Worm (Caenorhabditis elegans) whole organism, L4/young adult: ENCODE results near the gene npr-11.

ENCODE experiments used
- W03F9.2 ChIP-seq: fragments of 150-350 bp; optimal IDR thresholded peaks from 2 replicates; lab custom pipeline; 2014; ENCODE audit warnings: missing biosample characterization, missing genetic modification characterization
- dao-5 ChIP-seq: sonication (generic microtip); optimal IDR thresholded peaks from 2 replicates; lab custom pipeline; 2016; ENCODE audit warnings: missing genotype, missing genetic modification characterization, moderate library complexity, missing compliant biosample characterization
- him-1 ChIP-seq: sonication (generic microtip); optimal IDR thresholded peaks from 2 replicates; lab custom pipeline; 2016; ENCODE audit warnings: missing genotype, missing genetic modification reagents, missing genetic modification characterization, missing compliant biosample characterization

Gene npr-11

DNA sequence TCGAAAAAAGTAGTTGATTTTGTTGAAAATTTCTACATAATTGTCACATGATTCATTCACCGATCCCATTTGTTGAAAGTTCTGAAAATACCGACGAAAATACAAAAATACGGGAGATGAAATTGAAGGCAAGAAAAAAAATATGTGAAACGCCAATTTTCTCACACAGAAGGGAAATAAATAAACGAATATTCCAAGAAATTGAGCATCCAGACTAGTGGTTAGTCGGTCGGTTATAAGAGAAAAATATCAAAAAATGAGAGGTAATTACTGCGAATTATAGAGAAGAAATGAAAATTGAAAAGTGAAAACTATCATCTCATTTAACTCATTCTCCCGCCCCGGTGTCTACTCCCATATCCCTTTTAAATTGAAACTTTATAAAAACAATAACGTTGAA is at the start of gene npr-11:
TSS of gene npr-11 (minus strand) at position 101 of the 400 bp plus-strand sequence.
- TF ChIP-seq W03F9.2 = no peak
- no peak for TF ChIP-seq him-1 (tag; lab: Kevin White, UChicago)
- no peak for TF ChIP-seq dao-5 (tag; lab: Kevin White, UChicago)

DNA sequence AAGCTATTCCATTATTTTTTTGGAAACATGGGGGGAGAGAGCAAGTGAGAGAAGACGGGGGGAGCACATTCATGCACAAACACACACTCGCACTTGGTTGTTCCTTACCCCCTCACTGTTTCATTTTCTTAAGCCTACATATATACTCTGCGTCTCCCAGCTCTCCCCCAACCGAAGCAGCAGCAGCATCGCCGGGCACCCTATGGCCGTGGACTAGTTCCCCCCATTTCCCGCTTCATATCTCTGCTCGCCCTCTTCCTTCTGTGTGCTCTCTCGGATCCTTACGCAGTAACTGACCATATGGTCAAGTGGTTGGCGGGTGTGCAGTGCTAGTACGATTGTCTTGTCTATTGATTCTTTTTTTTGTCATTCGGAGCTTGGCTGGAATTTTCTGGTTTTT is 46.8 kb upstream of the npr-11 start:
- TF ChIP-seq him-1 (tag; lab: Kevin White, UChicago) (peak; percentile 52), W03F9.2 (peak; percentile 48), dao-5 (tag; lab: Kevin White, UChicago) (no peak)

ce11 chrX:1299849-1300248 is 44.4 kb upstream of the npr-11 start, which contains the start of gene inso-1:
Gene inso-1 (plus strand): TSS chrX:1300149.
- no peak for TF ChIP-seq him-1 (tag; lab: Kevin White, UChicago)
- no peak for TF ChIP-seq dao-5 (tag; lab: Kevin White, UChicago)

DNA sequence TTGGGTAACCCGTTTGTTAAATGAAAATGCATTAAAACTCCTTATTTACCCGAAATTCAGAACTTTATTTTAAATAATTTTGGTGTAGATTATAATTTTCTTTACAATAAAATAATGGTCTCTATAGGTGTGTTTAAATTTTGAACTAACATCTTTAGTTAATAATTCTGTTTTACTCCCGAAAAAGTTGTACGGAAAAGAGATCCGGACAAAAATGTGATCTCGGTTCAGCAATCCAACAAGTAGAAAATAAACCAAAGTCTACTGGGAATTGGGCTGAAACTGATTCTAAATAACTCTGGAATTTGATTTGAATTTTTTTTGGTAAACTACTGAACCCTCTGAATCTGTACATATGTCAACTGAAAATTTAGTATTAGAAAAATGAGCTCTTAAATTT is 40.3 kb upstream of the npr-11 start:
- TF ChIP-seq him-1 (tag; lab: Kevin White, UChicago) (no peak), dao-5 (tag; lab: Kevin White, UChicago) (no peak), W03F9.2 (no peak)

DNA sequence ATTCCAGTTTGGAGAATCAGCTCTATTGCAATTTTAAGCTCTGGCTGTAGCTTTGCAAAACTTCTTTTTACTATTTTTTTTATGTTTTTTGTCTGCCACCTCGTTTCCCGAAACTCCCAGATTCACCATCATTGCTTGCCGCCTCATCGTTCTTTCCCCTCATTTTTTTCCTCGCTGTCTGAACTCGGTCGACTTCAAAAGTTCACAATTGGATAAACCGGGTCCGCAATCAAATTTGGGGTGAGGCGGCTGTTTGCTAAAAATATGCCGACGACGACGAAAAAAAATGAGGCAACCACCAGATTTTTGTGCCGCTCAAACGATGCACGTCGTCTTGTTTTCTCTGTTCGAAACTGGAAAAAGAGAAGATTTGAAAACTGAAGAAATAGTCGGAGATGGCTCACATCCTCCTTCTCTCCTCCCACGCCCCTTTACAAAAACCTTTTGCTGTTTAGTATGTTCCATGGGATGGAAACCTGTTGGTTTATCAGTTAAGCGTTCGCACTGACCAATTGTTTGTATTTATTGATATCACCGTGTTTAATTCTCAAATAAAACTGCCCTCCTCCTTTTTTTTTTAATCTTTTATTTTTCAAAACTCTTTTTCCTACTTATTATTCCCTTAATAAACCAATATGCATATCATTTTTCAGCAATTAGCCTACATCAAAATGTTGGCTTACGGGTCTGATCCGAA is 39.3 kb upstream of the npr-11 start, which contains the start of gene dop-4:
TSS of gene dop-4 (plus strand) at position 647 of the 697 bp plus-strand sequence.
- TF ChIP-seq W03F9.2 (no peak), him-1 (tag; lab: Kevin White, UChicago) (no peak)

- no peak for TF ChIP-seq dao-5 (tag; lab: Kevin White, UChicago)
- no peak for TF ChIP-seq W03F9.2
- no peak for TF ChIP-seq him-1 (tag; lab: Kevin White, UChicago)
These were observed 38.0 kb upstream of the npr-11 start for ce11 chrX:1293471-1293870.

ce11 chrX:1292894-1293293 is 37.4 kb upstream of the npr-11 start:
- TF ChIP-seq him-1 (tag; lab: Kevin White, UChicago) (no peak), dao-5 (tag; lab: Kevin White, UChicago) (no peak)

DNA sequence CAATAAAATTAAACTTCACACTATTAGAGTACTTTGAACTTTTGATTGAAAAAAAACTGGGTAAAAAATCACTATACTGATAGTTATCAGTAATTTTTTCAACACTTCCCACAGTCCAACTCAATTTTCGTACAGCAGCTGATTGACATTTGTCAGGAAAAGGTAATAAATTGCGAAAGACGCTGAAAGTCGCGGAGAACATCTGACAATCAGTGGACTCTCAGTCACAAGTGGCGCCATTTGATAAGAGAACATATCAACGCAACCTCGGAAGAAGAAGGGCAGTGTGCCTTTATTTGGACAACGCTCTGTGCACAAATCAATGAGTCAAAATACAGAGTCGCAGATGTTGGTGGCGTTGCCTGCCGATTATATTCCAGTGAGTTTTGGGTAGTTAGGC is 17.1 kb upstream of the npr-11 start, which contains the start of gene C52B11.5:
TSS of gene C52B11.5 (plus strand) at position 250 of the 400 bp plus-strand sequence.
- TF ChIP-seq W03F9.2 = peak; percentile 7
- no peak for TF ChIP-seq him-1 (tag; lab: Kevin White, UChicago)

DNA sequence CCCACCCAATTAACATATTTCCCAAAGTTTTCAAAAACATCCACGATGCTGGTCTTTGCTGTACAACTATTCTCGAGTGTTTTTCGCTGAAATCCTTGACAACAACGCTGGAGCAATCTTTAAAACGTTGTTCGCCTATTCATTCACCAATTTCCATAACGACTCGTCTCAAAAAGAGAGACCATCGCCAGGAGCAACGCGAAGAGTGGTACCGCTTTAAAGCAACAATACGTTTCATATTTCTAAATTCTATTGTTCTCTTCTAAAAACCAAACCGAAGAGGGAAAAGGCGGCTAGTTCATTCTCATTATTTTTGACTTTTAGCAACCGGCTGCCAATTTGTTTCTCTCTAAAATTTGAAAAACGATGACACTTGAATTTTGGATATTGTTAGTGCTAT is 15.2 kb upstream of the npr-11 start, which contains the start of gene C25G6.1:
TSS of gene C25G6.1 (plus strand) at position 301 of the 400 bp plus-strand sequence.
- TF ChIP-seq him-1 (tag; lab: Kevin White, UChicago) (no peak), W03F9.2 (no peak), dao-5 (tag; lab: Kevin White, UChicago) (no peak)

ce11 chrX:1265336-1265735 is 9.9 kb upstream of the npr-11 start:
- TF ChIP-seq dao-5 (tag; lab: Kevin White, UChicago) (no peak), W03F9.2 (no peak), him-1 (tag; lab: Kevin White, UChicago) (no peak)

- TF ChIP-seq W03F9.2 (no peak), dao-5 (tag; lab: Kevin White, UChicago) (no peak), him-1 (tag; lab: Kevin White, UChicago) (no peak)
These were observed 2.2 kb upstream of the npr-11 start for ce11 chrX:1257668-1258067.

DNA sequence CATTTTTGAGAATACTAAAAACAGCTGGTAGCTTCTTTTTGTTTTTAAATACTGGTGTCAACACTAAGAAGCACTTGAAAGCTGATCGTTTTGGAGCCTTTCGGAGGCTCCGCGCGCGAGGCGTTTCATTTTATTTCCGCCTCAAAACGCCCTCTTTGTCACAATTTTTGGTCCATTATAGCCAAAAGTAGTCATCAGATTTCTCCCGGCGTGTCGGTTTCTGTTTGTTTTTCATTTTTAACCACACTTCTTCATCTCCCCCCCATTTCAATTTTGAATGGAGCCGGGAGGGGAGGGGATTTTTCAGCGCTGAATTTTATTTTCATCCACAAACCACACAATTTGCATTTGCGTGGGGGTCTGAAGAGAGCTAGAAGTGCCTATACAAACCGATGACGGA is 5.7 kb downstream of the npr-11 start, which contains the start of gene C25G6.4:
TSS of gene C25G6.4 (minus strand) at position 101 of the 400 bp plus-strand sequence.
- no peak for TF ChIP-seq W03F9.2
- no peak for TF ChIP-seq him-1 (tag; lab: Kevin White, UChicago)
- no peak for TF ChIP-seq dao-5 (tag; lab: Kevin White, UChicago)

DNA sequence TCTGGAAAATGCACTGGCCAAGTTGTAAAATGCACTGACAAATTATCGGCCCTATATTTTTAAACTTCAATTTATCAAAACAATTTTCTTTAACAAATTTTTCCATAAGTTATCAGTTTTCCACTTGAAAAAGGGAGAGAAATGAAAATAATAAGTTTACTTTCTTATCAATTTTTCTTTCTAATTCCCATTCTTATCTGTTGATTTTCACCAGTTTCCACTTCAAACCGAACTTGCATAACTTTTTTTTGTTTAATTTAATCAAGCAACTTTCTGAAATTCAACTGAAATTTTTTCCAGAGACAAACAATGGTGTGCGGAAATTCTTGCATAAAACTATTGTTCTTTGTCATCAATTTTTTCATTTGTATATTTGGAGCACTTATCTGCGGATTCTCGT is 9.7 kb downstream of the npr-11 start, which contains the start of gene tsp-9:
TSS of gene tsp-9 (plus strand) at position 301 of the 400 bp plus-strand sequence.
- TF ChIP-seq W03F9.2 = no peak
- TF ChIP-seq dao-5 (tag; lab: Kevin White, UChicago) = no peak
- no peak for TF ChIP-seq him-1 (tag; lab: Kevin White, UChicago)

DNA sequence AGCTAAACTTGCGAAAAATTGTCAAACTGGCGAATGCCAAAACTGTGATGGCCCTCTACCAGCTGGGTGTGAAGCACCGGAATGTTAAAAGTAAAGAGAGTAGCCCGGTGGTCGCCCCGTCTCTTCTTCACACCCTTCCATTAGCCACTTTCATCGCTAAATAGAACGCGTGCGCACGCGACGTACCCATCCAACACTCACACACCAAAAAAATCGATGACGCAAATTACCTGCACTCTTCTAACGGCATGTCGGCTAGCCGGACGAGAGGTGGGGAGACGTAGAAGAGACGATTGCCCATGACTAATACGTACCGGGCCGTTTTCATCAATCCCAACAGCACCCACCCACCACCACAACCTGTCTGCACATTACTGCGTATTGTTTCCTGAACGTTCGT is 11.2 kb downstream of the npr-11 start:
- TF ChIP-seq dao-5 (tag; lab: Kevin White, UChicago) (no peak), him-1 (tag; lab: Kevin White, UChicago) (no peak), W03F9.2 (no peak)

DNA sequence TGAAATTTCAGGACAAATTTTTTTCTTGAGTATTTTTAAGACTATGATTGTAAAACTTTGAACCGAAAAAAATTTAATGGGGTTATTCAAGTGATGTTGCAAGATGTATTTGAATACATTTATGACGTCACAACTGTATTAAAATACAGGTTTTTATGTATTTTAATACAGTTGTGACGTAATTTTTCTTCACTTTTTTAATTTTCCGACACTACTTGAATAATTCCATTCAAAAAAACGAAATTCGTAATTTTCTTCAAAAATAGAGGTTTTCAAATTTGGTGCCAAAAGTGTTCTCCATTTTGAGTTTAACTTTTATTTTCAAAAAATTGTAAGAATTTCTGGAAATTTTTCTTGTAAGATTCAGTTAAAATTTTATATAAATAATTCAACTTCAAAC is 12.7 kb downstream of the npr-11 start:
- TF ChIP-seq dao-5 (tag; lab: Kevin White, UChicago) (no peak), W03F9.2 (no peak), him-1 (tag; lab: Kevin White, UChicago) (no peak)
